Fruit fly (Drosophila melanogaster): ENCODE measurements around the gene CG3699.

The CG3699 gene

dm6 chrX:935049-935900 is 12.0 kb downstream of the CG3699 start, which contains the start of gene TRAM (continued):
- TF ChIP-seq pb (GFP tag; optimal IDR thresholded peaks at IDR 0.05) = peak; percentile 98
- peak; percentile 82 for TF ChIP-seq CG42726 (GFP tag; IDR thresholded peaks at IDR 0.05; ENCODE audit: partially characterized antibody)
- peak; percentile 96 for TF ChIP-seq crc (GFP tag; optimal IDR thresholded peaks at IDR 0.05)
- TF ChIP-seq Lpt (GFP tag; optimal IDR thresholded peaks at IDR 0.05) = no peak
- peak; percentile 96 for TF ChIP-seq fd64A (GFP tag; optimal IDR thresholded peaks at IDR 0.05)
- TF ChIP-seq CG31441 (GFP tag; IDR thresholded peaks at IDR 0.05) = peak; percentile 96
- TF ChIP-seq BEAF-32 (GFP tag; optimal IDR thresholded peaks at IDR 0.05) = peak; percentile 87
- TF ChIP-seq pita (GFP tag; optimal IDR thresholded peaks at IDR 0.05) = no peak
- peak; percentile 92 for TF ChIP-seq CG8359 (GFP tag; optimal IDR thresholded peaks at IDR 0.05; ENCODE audit: borderline replicate concordance)
- TF ChIP-seq CG11560 (tag; IDR thresholded peaks at IDR 0.05) = peak; percentile 92
- peak; percentile 99 for TF ChIP-seq CG9727 (GFP tag; optimal IDR thresholded peaks at IDR 0.05)
- peak; percentile 98 for TF ChIP-seq CG8765 (GFP tag; IDR thresholded peaks at IDR 0.05)
- TF ChIP-seq CG10462 (GFP tag; optimal IDR thresholded peaks at IDR 0.05) = peak; percentile 96
- TF ChIP-seq Doc2 (GFP tag; IDR thresholded peaks at IDR 0.05) = peak; percentile 95
- peak; percentile 87 for TF ChIP-seq CG2116 (GFP tag; optimal IDR thresholded peaks at IDR 0.05)
- TF ChIP-seq CG1233 (GFP tag; optimal IDR thresholded peaks at IDR 0.05) = peak; percentile 97
- peak; percentile 98 for TF ChIP-seq CG4424 (GFP tag; optimal IDR thresholded peaks at IDR 0.05)
- TF ChIP-seq CG9437 (GFP tag; optimal IDR thresholded peaks at IDR 0.05) = peak; percentile 90
- TF ChIP-seq seq (GFP tag; IDR thresholded peaks at IDR 0.05) = peak; percentile 99
- TF ChIP-seq CG7786 (GFP tag; optimal IDR thresholded peaks at IDR 0.05) = peak; percentile 98
- peak; percentile 85 for TF ChIP-seq CG30020 (tag; optimal IDR thresholded peaks at IDR 0.05)
- peak; percentile 98 for TF ChIP-seq Fer1 (GFP tag; optimal IDR thresholded peaks at IDR 0.05)
- TF ChIP-seq CG4360 (GFP tag; IDR thresholded peaks at IDR 0.05) = peak; percentile 88
- peak; percentile 99 for TF ChIP-seq CG2120 (GFP tag; optimal IDR thresholded peaks at IDR 0.05)
- peak; percentile 98 for TF ChIP-seq E2f1 (GFP tag; IDR thresholded peaks at IDR 0.05)
- peak; percentile 99 for TF ChIP-seq CG3847 (GFP tag; IDR thresholded peaks at IDR 0.05)
- TF ChIP-seq dmrt99B (tag; optimal IDR thresholded peaks at IDR 0.05) = peak; percentile 98
- peak; percentile 99 for TF ChIP-seq org-1 (GFP tag; optimal IDR thresholded peaks at IDR 0.05)
- peak; percentile 82 for TF ChIP-seq unc-4 (GFP tag; IDR thresholded peaks at IDR 0.05; ENCODE audit: partially characterized antibody)
- peak; percentile 69 for TF ChIP-seq hbn (GFP tag; IDR thresholded peaks at IDR 0.05; ENCODE audit: partially characterized antibody)
- TF ChIP-seq CG18764 (GFP tag; optimal IDR thresholded peaks at IDR 0.05) = peak; percentile 97
- TF ChIP-seq Side (GFP tag; optimal IDR thresholded peaks at IDR 0.05) = peak; percentile 98
- peak; percentile 95 for TF ChIP-seq CG18262 (tag; optimal IDR thresholded peaks at IDR 0.05)
- TF ChIP-seq Chrac-16 (GFP tag; optimal IDR thresholded peaks at IDR 0.05) = peak; percentile 99
- peak; percentile 99 for TF ChIP-seq ttk (GFP tag; IDR thresholded peaks at IDR 0.05)
- TF ChIP-seq yki (optimal IDR thresholded peaks at IDR 0.05) = no peak
- peak; percentile 97 for TF ChIP-seq Hr3 (GFP tag; optimal IDR thresholded peaks at IDR 0.05)
- peak; percentile 91 for TF ChIP-seq CG10274 (GFP tag; optimal IDR thresholded peaks at IDR 0.05)
- peak; percentile 49 for TF ChIP-seq zf30C (GFP tag; optimal IDR thresholded peaks at IDR 0.05)
- peak; percentile 96 for TF ChIP-seq E2f2 (GFP tag; IDR thresholded peaks at IDR 0.05)
- peak; percentile 94 for TF ChIP-seq luna (GFP tag; optimal IDR thresholded peaks at IDR 0.05)
- peak; percentile 91 for TF ChIP-seq psq (GFP tag; optimal IDR thresholded peaks at IDR 0.05)
- peak; percentile 99 for TF ChIP-seq B-H2 (GFP tag; optimal IDR thresholded peaks at IDR 0.05)
- TF ChIP-seq MBD-R2 (GFP tag; IDR thresholded peaks at IDR 0.05) = peak; percentile 99
- TF ChIP-seq Dfd (GFP tag; optimal IDR thresholded peaks at IDR 0.05) = no peak
- TF ChIP-seq Tbp (GFP tag; optimal IDR thresholded peaks at IDR 0.05) = no peak
- peak; percentile 91 for TF ChIP-seq Nf-YC (tag; optimal IDR thresholded peaks at IDR 0.05)
- TF ChIP-seq aop (GFP tag; IDR thresholded peaks at IDR 0.05) = peak; percentile 97
- peak; percentile 99 for TF ChIP-seq Xbp1 (GFP tag; optimal IDR thresholded peaks at IDR 0.05)
- TF ChIP-seq lilli (GFP tag; optimal IDR thresholded peaks at IDR 0.05) = peak; percentile 99

Measured in whole organism, embryonic.